Worm (Caenorhabditis elegans) whole organism, L2 larva: ENCODE results near the gene E02C12.12.
"Not testable (repeated sequence)": the region's sequence is repeated elsewhere in the genome, so short reads cannot be mapped to it uniquely, and the experiment has no call there.

Source experiments
- C34F6.9 ChIP-seq: fragments of 150-350 bp; optimal IDR thresholded peaks from 2 replicates; lab custom pipeline; 2014; ENCODE audit warnings: missing biosample characterization, missing genetic modification characterization
- F13H6.1 ChIP-seq: sonication (generic microtip); optimal IDR thresholded peaks from 2 replicates; lab custom pipeline; 2016; ENCODE audit warnings: missing genetic modification characterization, missing compliant biosample characterization
- R02D3.7 ChIP-seq: fragments of 150-350 bp; optimal IDR thresholded peaks from 2 replicates; lab custom pipeline; 2014; ENCODE audit warnings: missing biosample characterization, missing genetic modification characterization
- ZK546.5 ChIP-seq: sonication (generic microtip); optimal IDR thresholded peaks from 2 replicates; lab custom pipeline; 2017; ENCODE audit warnings: missing biosample characterization, missing genetic modification characterization
- alr-1 ChIP-seq: fragments of 150-350 bp; optimal IDR thresholded peaks from 2 replicates; lab custom pipeline; 2014; ENCODE audit warnings: missing biosample characterization, missing genetic modification characterization
- ama-1 ChIP-seq: fragments of 150-350 bp; optimal IDR thresholded peaks from 2 replicates; lab custom pipeline; 2018; ENCODE audit warnings: inconsistent platforms
- ceh-16 ChIP-seq: fragments of 150-350 bp; optimal IDR thresholded peaks from 2 replicates; lab custom pipeline; 2014; ENCODE audit warnings: missing biosample characterization, missing genetic modification characterization
- crh-2 ChIP-seq: sonication (generic microtip); optimal IDR thresholded peaks from 2 replicates; lab custom pipeline; 2017; ENCODE audit warnings: missing biosample characterization, missing genetic modification characterization
- dmd-4 ChIP-seq: sonication (generic microtip); optimal IDR thresholded peaks from 2 replicates; lab custom pipeline; 2017; ENCODE audit warnings: missing biosample characterization, missing genetic modification characterization
- egl-27 ChIP-seq: sonication (generic microtip); optimal IDR thresholded peaks from 3 replicates; lab custom pipeline; 2017; ENCODE audit warnings: missing biosample characterization, missing genetic modification reagents, missing genetic modification characterization
- elt-1 ChIP-seq: fragments of 150-350 bp; optimal IDR thresholded peaks from 2 replicates; lab custom pipeline; 2014; ENCODE audit warnings: missing biosample characterization, missing genetic modification characterization
- elt-3 ChIP-seq: sonication (generic microtip); optimal IDR thresholded peaks from 2 replicates; lab custom pipeline; 2017; ENCODE audit warnings: missing biosample characterization, missing genetic modification characterization
- fos-1 ChIP-seq: fragments of 150-350 bp; optimal IDR thresholded peaks from 2 replicates; lab custom pipeline; 2014; ENCODE audit warnings: missing biosample characterization, missing genetic modification characterization
- gmeb-1 ChIP-seq: fragments of 150-350 bp; optimal IDR thresholded peaks from 2 replicates; lab custom pipeline; 2014; ENCODE audit warnings: missing biosample characterization, missing genetic modification characterization
- lin-13 ChIP-seq: fragments of 150-350 bp; optimal IDR thresholded peaks from 2 replicates; lab custom pipeline; 2014; ENCODE audit warnings: missing biosample characterization, missing genetic modification reagents, missing genetic modification characterization
- lsy-2 ChIP-seq, 2 experiments: fragments of 150-350 bp in 1 of 2; sonication (generic microtip) in 1 of 2; optimal IDR thresholded peaks; 2 replicates each; lab custom pipeline; 2014 to 2017; ENCODE audit warnings: missing biosample characterization in 2 of 2, missing genetic modification characterization in 2 of 2
- mab-5 ChIP-seq: fragments of 150-350 bp; optimal IDR thresholded peaks from 2 replicates; lab custom pipeline; 2014; ENCODE audit warnings: missing biosample characterization, missing genetic modification characterization
- mdl-1 ChIP-seq, 2 experiments: fragments of 150-350 bp in 1 of 2; sonication (generic microtip) in 1 of 2; optimal IDR thresholded peaks; 2 replicates each; lab custom pipeline; 2017; ENCODE audit warnings: missing biosample characterization in 2 of 2, missing genetic modification characterization in 2 of 2
- nhr-11 ChIP-seq: fragments of 150-350 bp; optimal IDR thresholded peaks from 2 replicates; lab custom pipeline; 2014; ENCODE audit warnings: missing biosample characterization, missing genetic modification characterization
- nhr-12 ChIP-seq: fragments of 150-350 bp; optimal IDR thresholded peaks from 2 replicates; lab custom pipeline; 2014; ENCODE audit warnings: missing biosample characterization, missing genetic modification characterization
- nhr-129 ChIP-seq: fragments of 150-350 bp; optimal IDR thresholded peaks from 2 replicates; lab custom pipeline; 2014; ENCODE audit warnings: missing biosample characterization, missing genetic modification characterization
- nhr-21 ChIP-seq: fragments of 150-350 bp; optimal IDR thresholded peaks from 2 replicates; lab custom pipeline; 2014; ENCODE audit warnings: missing biosample characterization, missing genetic modification characterization
- nhr-23 ChIP-seq: fragments of 150-350 bp; optimal IDR thresholded peaks from 2 replicates; lab custom pipeline; 2014; ENCODE audit warnings: missing biosample characterization, missing genetic modification reagents, missing genetic modification characterization
- nhr-25 ChIP-seq: fragments of 150-350 bp; sonication (generic microtip); optimal IDR thresholded peaks from 3 replicates; lab custom pipeline; 2014; ENCODE audit warnings: missing biosample characterization, missing genetic modification characterization
- nhr-6 ChIP-seq: fragments of 150-350 bp; optimal IDR thresholded peaks from 2 replicates; lab custom pipeline; 2014; ENCODE audit warnings: missing biosample characterization, missing genetic modification characterization
- peb-1 ChIP-seq: fragments of 150-350 bp; optimal IDR thresholded peaks from 2 replicates; lab custom pipeline; 2014; ENCODE audit warnings: missing biosample characterization, missing genetic modification characterization
- sem-4 ChIP-seq: fragments of 150-350 bp; optimal IDR thresholded peaks from 2 replicates; lab custom pipeline; 2014; ENCODE audit warnings: missing biosample characterization, missing genetic modification reagents, missing genetic modification characterization
- skn-1 ChIP-seq: sonication (generic microtip); optimal IDR thresholded peaks from 2 replicates; lab custom pipeline; 2017; ENCODE audit warnings: missing biosample characterization, missing genetic modification characterization
- sma-3 ChIP-seq: sonication (generic microtip); optimal IDR thresholded peaks from 2 replicates; lab custom pipeline; 2016; ENCODE audit warnings: missing genetic modification reagents, missing genetic modification characterization, missing compliant biosample characterization
- sma-9 ChIP-seq, 2 experiments: fragments of 150-350 bp in 1 of 2; sonication (generic microtip) in 1 of 2; optimal IDR thresholded peaks; 2 replicates each; lab custom pipeline; 2014 to 2016; ENCODE audit warnings: missing genetic modification characterization in 2 of 2, mild to moderate bottlenecking in 1 of 2, missing biosample characterization in 1 of 2, missing compliant biosample characterization in 1 of 2, missing genetic modification reagents in 1 of 2, moderate library complexity in 1 of 2
- snpc-4 ChIP-seq: fragments of 150-350 bp; optimal IDR thresholded peaks from 2 replicates; lab custom pipeline; 2014; ENCODE audit warnings: missing biosample characterization, missing genetic modification characterization
- unc-39 ChIP-seq: fragments of 150-350 bp; optimal IDR thresholded peaks from 2 replicates; lab custom pipeline; 2014; ENCODE audit warnings: missing biosample characterization, missing genetic modification characterization
- unc-55 ChIP-seq: fragments of 150-350 bp; sonication (generic microtip); optimal IDR thresholded peaks from 3 replicates; lab custom pipeline; 2014; ENCODE audit warnings: missing biosample characterization, missing genetic modification reagents, missing genetic modification characterization
- unc-62 ChIP-seq: fragments of 150-350 bp; optimal IDR thresholded peaks from 2 replicates; lab custom pipeline; 2014; ENCODE audit warnings: missing biosample characterization, missing genetic modification reagents, missing genetic modification characterization
- ztf-1 ChIP-seq: fragments of 200-800 bp; sonication (Bioruptor generic); conservative IDR thresholded peaks from 2 replicates; pipeline ENCODE4 v1.3.6; 2022; ENCODE audit warnings: missing genetic modification characterization, missing compliant biosample characterization
- ztf-11 ChIP-seq: sonication (generic microtip); optimal IDR thresholded peaks from 2 replicates; lab custom pipeline; 2017; ENCODE audit warnings: missing biosample characterization, missing genetic modification characterization
- ztf-4 ChIP-seq: fragments of 150-350 bp; optimal IDR thresholded peaks from 2 replicates; lab custom pipeline; 2014; ENCODE audit warnings: missing biosample characterization, missing genetic modification characterization

E02C12.12 gene

ce11 chrV:9379808-9380207 is 2.3 kb downstream of the E02C12.12 start, which contains the start of gene E02C12.11:
E02C12.11 (minus strand) TSS chrV:9379908.
- not testable (repeated sequence) for TF ChIP-seq elt-3; dmd-4 (tag; lab: Kevin White, UChicago); ZK546.5

DNA sequence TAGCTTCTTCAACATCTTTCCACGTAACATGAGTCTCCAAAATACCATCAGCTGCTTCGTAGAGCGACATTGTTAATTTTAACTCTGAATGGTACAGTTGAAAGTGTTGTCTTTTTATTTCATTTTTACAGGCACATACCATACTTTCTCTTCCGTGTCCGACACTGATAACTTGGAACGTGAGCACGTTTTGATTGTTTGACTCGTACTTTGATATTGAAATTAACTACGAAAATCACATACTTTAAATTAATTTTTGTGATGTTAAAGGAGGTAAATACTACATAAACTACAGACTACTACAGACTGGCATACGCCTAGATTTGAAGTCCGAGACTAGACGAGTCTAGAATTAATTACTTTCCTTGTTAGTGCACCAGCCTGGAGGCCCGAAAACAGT is 3.8 kb downstream of the E02C12.12 start, which contains the start of gene E02C12.10:
Gene E02C12.10, minus strand, starts transcription at position 75 of the 400 bp plus-strand sequence.
- TF ChIP-seq elt-1 (tag; lab: Kevin White, UChicago): no peak
- no peak for TF ChIP-seq unc-62 (GFP tag; lab: Kevin White, UChicago)
- TF ChIP-seq lsy-2 (tag; optimal IDR thresholded peaks at IDR 0.05; lab: Kevin White, UChicago): no peak
- TF ChIP-seq nhr-11: no peak
- no peak for TF ChIP-seq ztf-4
- no peak for TF ChIP-seq sma-3
- TF ChIP-seq sem-4: no peak
- TF ChIP-seq dmd-4 (tag; lab: Kevin White, UChicago): no peak
- no peak for TF ChIP-seq unc-39 (tag; lab: Kevin White, UChicago)
- TF ChIP-seq nhr-23: no peak
- no peak for TF ChIP-seq lin-13
- TF ChIP-seq nhr-129: no peak
- TF ChIP-seq nhr-21 (tag; lab: Kevin White, UChicago): no peak
- TF ChIP-seq peb-1 (tag; lab: Kevin White, UChicago): no peak
- TF ChIP-seq gmeb-1: no peak
- no peak for TF ChIP-seq egl-27
- no peak for TF ChIP-seq nhr-25 (tag; lab: Kevin White, UChicago)

- no peak for TF ChIP-seq R02D3.7 (tag; lab: Kevin White, UChicago)
- TF ChIP-seq alr-1: no peak
- no peak for TF ChIP-seq C34F6.9 (tag; lab: Kevin White, UChicago)
- no peak for TF ChIP-seq mab-5 (tag; lab: Kevin White, UChicago)
- no peak for TF ChIP-seq nhr-6 (tag; lab: Kevin White, UChicago)
- no peak for TF ChIP-seq ZK546.5
- TF ChIP-seq nhr-25 (tag; lab: Kevin White, UChicago): no peak
- TF ChIP-seq nhr-11: no peak
- no peak for TF ChIP-seq F13H6.1 (tag; lab: Kevin White, UChicago)
These were observed 5.7 kb downstream of the E02C12.12 start, which contains the start of gene E02C12.19 for ce11 chrV:9376417-9376816. E02C12.19 (minus strand) TSS chrV:9376517.

DNA sequence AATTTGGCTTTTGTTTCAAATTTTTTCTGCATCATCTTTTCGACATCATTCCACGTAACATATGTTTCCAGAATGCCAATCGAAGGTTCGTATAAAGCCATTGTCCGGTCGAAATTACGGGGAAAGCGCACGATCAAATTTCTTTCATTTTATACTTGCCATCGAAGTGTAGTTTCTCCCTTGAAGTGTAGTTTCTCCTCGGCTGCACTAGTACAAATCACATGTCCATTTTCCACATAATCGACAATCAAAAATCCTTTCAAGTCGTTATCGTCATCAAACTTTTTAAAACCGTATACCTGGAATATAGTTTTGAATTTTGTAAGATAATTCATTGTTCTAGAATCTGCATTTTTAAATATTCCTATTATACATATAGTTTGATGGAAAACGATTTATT is 6.7 kb downstream of the E02C12.12 start, which contains the start of gene E02C12.9:
Gene E02C12.9, minus strand, starts transcription at position 101 of the 400 bp plus-strand sequence.
- TF ChIP-seq F13H6.1 (tag; lab: Kevin White, UChicago): no peak
- TF ChIP-seq unc-62 (GFP tag; lab: Kevin White, UChicago): no peak
- TF ChIP-seq R02D3.7 (tag; lab: Kevin White, UChicago): no peak
- TF ChIP-seq elt-1 (tag; lab: Kevin White, UChicago): no peak
- no peak for TF ChIP-seq ceh-16 (tag; lab: Kevin White, UChicago)
- TF ChIP-seq crh-2 (tag; lab: Kevin White, UChicago): no peak
- TF ChIP-seq mdl-1 (tag; optimal IDR thresholded peaks at IDR 0.05; lab: Kevin White, UChicago): no peak
- TF ChIP-seq alr-1: no peak
- TF ChIP-seq nhr-23: no peak
- no peak for TF ChIP-seq skn-1 (tag; lab: Kevin White, UChicago)
- TF ChIP-seq egl-27: no peak
- TF ChIP-seq nhr-129: no peak
- no peak for TF ChIP-seq nhr-12
- TF ChIP-seq snpc-4 (tag; lab: Kevin White, UChicago): no peak
- no peak for TF ChIP-seq lin-13
- no peak for TF ChIP-seq unc-55 (GFP tag; lab: Kevin White, UChicago)
- no peak for TF ChIP-seq peb-1 (tag; lab: Kevin White, UChicago)
- no peak for TF ChIP-seq nhr-21 (tag; lab: Kevin White, UChicago)
- TF ChIP-seq, all 48 proteins: peak for 0

DNA sequence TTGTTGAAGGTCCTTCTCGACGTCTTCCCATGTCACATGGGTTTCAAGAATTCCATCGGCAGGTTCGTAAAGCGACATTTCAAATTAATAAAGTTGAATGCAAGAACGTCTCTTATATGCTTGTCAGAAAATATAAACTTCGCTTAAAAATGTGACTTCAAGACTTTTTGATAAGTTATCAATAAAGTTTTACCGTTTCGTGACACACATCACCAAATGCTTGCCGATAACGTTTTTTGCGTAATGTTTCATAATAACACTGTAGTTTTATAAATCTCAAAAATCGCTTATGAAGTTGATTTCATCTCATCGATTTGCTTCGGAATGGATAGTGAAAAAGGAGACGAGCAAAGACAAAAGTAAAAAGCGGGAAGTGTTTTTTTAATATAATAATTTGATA is 8.6 kb downstream of the E02C12.12 start, which contains the start of gene E02C12.8:
Gene E02C12.8, minus strand, starts transcription at position 141 of the 400 bp plus-strand sequence.
- no peak for TF ChIP-seq mab-5 (tag; lab: Kevin White, UChicago)
- TF ChIP-seq unc-62 (GFP tag; lab: Kevin White, UChicago): no peak
- no peak for TF ChIP-seq F13H6.1 (tag; lab: Kevin White, UChicago)
- TF ChIP-seq ZK546.5: no peak
- TF ChIP-seq fos-1: peak; percentile 93
- TF ChIP-seq sem-4: no peak
- no peak for TF ChIP-seq mdl-1 (tag; optimal IDR thresholded peaks at IDR 0.05; lab: Kevin White, UChicago)
- TF ChIP-seq nhr-21 (tag; lab: Kevin White, UChicago): no peak
- no peak for TF ChIP-seq unc-55 (GFP tag; lab: Kevin White, UChicago)
- TF ChIP-seq snpc-4 (tag; lab: Kevin White, UChicago): no peak
- TF ChIP-seq lin-13: no peak
- TF ChIP-seq lsy-2 (tag; optimal IDR thresholded peaks at IDR 0.05; lab: Kevin White, UChicago): no peak
- TF ChIP-seq gmeb-1: no peak
- no peak for TF ChIP-seq ama-1 (lab: Kevin White, UChicago)
- no peak for TF ChIP-seq nhr-6 (tag; lab: Kevin White, UChicago)
- TF ChIP-seq sma-3: no peak
- no peak for TF ChIP-seq unc-39 (tag; lab: Kevin White, UChicago)
- TF ChIP-seq nhr-129: peak; percentile 24
- TF ChIP-seq peb-1 (tag; lab: Kevin White, UChicago): no peak
- no peak for TF ChIP-seq ztf-4
- peak; percentile 16 for TF ChIP-seq sma-9 (GFP tag; optimal IDR thresholded peaks at IDR 0.05; lab: Kevin White, UChicago)
- TF ChIP-seq sma-9 (tag; optimal IDR thresholded peaks at IDR 0.05; lab: Kevin White, UChicago): no peak
- TF ChIP-seq ztf-11 (tag; lab: Kevin White, UChicago): no peak
- TF ChIP-seq C34F6.9 (tag; lab: Kevin White, UChicago): no peak
- peak; percentile 24 for TF ChIP-seq crh-2 (tag; lab: Kevin White, UChicago)
- no peak for TF ChIP-seq skn-1 (tag; lab: Kevin White, UChicago)
- no peak for TF ChIP-seq ztf-1
- TF ChIP-seq nhr-23: no peak
